Worm (Caenorhabditis elegans) whole organism, midembryonic: Measurements from ENCODE around the gene str-248.
"Not testable (repeated sequence)": the region's sequence is repeated elsewhere in the genome, so short reads cannot be mapped to it uniquely, and the experiment has no call there.

ENCODE experiments used
- T22C8.4 ChIP-seq: fragments of 200-800 bp; sonication (Bioruptor generic); IDR thresholded peaks from 2 replicates; pipeline ENCODE4 v1.3.6; 2022; ENCODE audit warnings: missing genetic modification characterization, missing compliant biosample characterization
- cog-1 ChIP-seq: sonication (generic microtip); optimal IDR thresholded peaks from 2 replicates; lab custom pipeline; 2016; ENCODE audit warnings: missing genetic modification characterization, missing compliant biosample characterization
- flt-1 ChIP-seq: fragments of 200-800 bp; sonication (Bioruptor generic); IDR thresholded peaks from 2 replicates; pipeline ENCODE4 v1.3.6; 2022; ENCODE audit warnings: missing genetic modification characterization, missing compliant biosample characterization
- klf-2 ChIP-seq: fragments of 200-800 bp; sonication (Bioruptor generic); conservative IDR thresholded peaks from 2 replicates; pipeline ENCODE4 v1.3.6; 2022; ENCODE audit warnings: missing genetic modification reagents, missing genetic modification characterization, missing compliant biosample characterization
- med-1 ChIP-seq: sonication (generic microtip); optimal IDR thresholded peaks from 2 replicates; lab custom pipeline; 2017; ENCODE audit warnings: missing genetic modification characterization, mild to moderate bottlenecking, missing compliant biosample characterization, antibody characterized with exemption, missing genetic modification reagents; ENCODE audit not compliant: insufficient read depth
- ref-1 ChIP-seq: fragments of 200-800 bp; sonication (Bioruptor generic); conservative IDR thresholded peaks from 2 replicates; pipeline ENCODE4 v1.3.6; 2022; ENCODE audit warnings: missing genetic modification reagents, missing genetic modification characterization, missing compliant biosample characterization
- tab-1 ChIP-seq: fragments of 200-800 bp; sonication (Bioruptor generic); IDR thresholded peaks from 2 replicates; pipeline ENCODE4 v1.3.6; 2022; ENCODE audit warnings: missing genetic modification characterization, missing compliant biosample characterization
- ztf-23 ChIP-seq: fragments of 200-800 bp; sonication (Bioruptor generic); IDR thresholded peaks from 2 replicates; pipeline ENCODE4 v1.3.6; 2022; ENCODE audit warnings: missing genetic modification reagents, missing genetic modification characterization, missing compliant biosample characterization
- ztf-29 ChIP-seq: fragments of 200-800 bp; sonication (Bioruptor generic); IDR thresholded peaks from 2 replicates; pipeline ENCODE4 v1.3.6; 2022; ENCODE audit warnings: missing genetic modification reagents, missing genetic modification characterization, missing compliant biosample characterization

Gene str-248

DNA sequence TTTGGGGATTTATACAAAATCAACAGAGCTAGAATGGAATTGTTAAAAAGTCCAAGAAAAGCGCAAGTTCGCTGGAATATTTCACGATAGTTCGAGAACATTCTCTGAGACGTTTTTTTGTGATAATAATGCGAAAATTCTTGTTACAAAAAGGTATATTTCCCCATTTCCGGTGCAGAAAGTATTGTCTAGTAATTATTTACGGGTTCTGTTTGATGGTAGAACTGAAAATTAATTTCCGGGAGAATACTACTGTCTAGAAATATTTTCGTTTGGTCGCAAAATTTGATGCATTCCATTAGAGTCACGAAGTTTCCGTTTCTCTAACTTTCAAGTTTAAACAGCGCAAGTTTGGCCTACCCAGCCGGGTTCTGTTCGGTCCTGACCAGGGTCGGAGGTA, at the start of gene str-248:
str-248 (minus strand) TSS at position 101 of the 400 bp plus-strand sequence.
- no peak for TF ChIP-seq med-1 (GFP tag; lab: Kevin White, UChicago)

DNA sequence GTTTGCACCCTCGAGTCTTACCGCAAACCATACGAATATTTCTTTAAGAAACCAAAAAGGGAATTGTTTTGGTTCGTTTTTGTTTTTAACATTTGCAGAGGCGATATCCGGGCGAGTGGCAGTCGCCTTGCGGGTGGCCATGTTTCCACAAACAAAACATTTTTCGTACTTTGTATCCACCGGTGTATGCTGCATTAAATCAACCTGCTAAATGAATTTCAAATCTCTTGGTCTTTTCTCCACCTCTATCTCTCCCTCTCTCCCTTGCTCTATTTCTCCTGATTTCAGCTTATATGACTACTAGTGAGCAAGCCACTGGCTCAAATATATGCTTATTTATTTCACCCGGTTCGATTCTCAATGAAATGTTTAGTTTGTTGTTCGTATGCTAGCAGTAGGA, 47.8 kb upstream of the str-248 start, which contains the start of gene nhr-52:
nhr-52 (plus strand) TSS at position 301 of the 400 bp plus-strand sequence.
- no peak for TF ChIP-seq klf-2
- TF ChIP-seq cog-1 (tag; lab: Kevin White, UChicago): no peak
- no peak for TF ChIP-seq flt-1
- no peak for TF ChIP-seq med-1 (GFP tag; lab: Kevin White, UChicago)
- no peak for TF ChIP-seq ztf-29 (GFP tag; lab: Robert Waterston, UW)
- no peak for TF ChIP-seq ztf-23 (GFP tag; lab: Robert Waterston, UW)
- TF ChIP-seq ref-1 (GFP tag; lab: Robert Waterston, UW): no peak
- no peak for TF ChIP-seq tab-1 (GFP tag; lab: Robert Waterston, UW)
- TF ChIP-seq T22C8.4 (GFP tag; lab: Robert Waterston, UW): no peak

DNA sequence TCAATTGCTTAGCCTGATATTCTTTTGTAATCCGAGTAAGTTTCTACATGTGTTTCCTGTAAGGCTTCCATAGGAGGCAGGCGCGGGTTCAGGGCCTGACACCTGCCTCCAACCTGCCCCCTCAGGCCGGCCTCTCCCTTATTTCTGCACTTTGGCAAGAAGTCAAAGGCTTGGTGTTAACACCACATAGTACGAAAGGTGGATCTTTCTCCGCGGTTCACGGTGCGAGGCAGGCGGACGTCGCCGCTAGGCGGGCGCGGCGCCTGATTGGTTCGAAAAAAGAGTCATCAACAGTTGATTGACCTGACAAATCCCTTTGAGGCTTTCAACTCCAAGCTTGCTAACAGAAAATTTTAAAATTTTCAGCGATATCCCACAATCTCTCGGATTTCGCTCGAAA, 45.5 kb upstream of the str-248 start:
- TF ChIP-seq klf-2 (no peak), ref-1 (GFP tag; lab: Robert Waterston, UW) (no peak), tab-1 (GFP tag; lab: Robert Waterston, UW) (0 out of 2 replicates have a peak, but pooled peaks have one; percentile 22), flt-1 (no peak), T22C8.4 (GFP tag; lab: Robert Waterston, UW) (no peak)

DNA sequence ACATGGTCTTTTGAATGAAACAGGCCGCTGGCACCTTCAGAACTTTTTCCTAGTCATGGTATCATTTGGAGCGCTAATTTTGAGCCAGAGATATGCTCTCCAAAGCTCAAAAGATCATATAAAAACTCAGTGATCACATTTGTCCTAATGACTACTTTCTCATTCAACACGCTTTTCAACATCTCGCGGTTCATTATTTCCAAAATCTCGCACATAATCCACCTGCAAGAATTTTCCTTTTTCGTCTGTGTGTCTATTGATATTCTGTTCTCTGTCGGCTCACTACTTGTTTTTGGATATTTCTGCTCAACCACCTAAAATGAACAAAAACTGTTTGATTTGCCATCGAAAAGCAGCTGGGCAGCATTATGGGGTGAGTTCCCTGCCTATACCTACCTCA, 44.3 kb upstream of the str-248 start, which contains the start of gene nhr-51:
nhr-51 (plus strand) TSS at position 301 of the 400 bp plus-strand sequence.
- TF ChIP-seq tab-1 (GFP tag; lab: Robert Waterston, UW): no peak
- TF ChIP-seq ztf-23 (GFP tag; lab: Robert Waterston, UW): no peak
- no peak for TF ChIP-seq flt-1
- TF ChIP-seq T22C8.4 (GFP tag; lab: Robert Waterston, UW): no peak
- TF ChIP-seq med-1 (GFP tag; lab: Kevin White, UChicago): no peak
- no peak for TF ChIP-seq ref-1 (GFP tag; lab: Robert Waterston, UW)
- TF ChIP-seq ztf-29 (GFP tag; lab: Robert Waterston, UW): no peak
- TF ChIP-seq cog-1 (tag; lab: Kevin White, UChicago): no peak
- TF ChIP-seq klf-2: no peak

DNA sequence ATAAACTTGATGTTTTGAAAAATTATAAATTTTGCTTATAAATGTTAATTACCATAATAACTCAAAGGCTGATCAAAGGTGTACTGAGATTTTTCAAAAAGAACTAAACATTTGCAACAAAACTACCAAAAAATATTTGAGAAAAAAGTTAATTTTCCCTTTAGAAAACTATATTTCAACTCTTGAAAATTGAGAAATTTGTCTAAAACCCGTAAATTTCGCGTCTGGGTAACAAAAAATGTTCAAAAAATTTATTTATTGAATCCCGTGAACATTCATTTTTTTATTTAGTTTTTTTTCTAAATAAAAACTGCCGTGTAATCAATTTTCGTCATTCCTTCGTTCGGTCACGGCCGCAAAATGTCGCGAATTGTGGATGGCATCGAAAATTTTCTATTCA, 40.7 kb upstream of the str-248 start, which contains the start of gene K06B4.15:
K06B4.15 (plus strand) TSS at position 301 of the 400 bp plus-strand sequence.
- TF ChIP-seq med-1 (GFP tag; lab: Kevin White, UChicago); ztf-23 (GFP tag; lab: Robert Waterston, UW); klf-2: not testable (repeated sequence)

DNA sequence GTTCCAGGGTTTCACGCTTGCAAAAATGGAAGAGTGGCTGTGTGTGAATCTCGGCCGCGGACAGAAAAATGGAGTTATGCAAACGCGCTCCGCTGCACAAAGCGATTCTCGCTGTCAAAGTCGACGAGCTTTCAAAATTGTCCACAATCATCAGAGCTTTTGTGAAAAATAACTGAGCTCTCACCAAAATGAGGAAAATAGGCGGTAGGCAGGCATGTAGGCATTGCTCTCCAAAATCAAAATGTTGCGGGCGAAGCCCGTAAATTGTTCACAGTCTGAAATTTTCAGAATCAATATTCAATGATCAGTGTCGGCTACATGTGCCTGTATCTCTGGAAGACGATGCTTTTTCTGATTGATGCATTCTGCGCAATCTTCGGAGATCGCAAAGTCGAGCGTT, 39.4 kb upstream of the str-248 start, which contains the start of gene K06B4.4:
K06B4.4 (plus strand) TSS at position 301 of the 400 bp plus-strand sequence.
- TF ChIP-seq ztf-29 (GFP tag; lab: Robert Waterston, UW) (no peak), cog-1 (tag; lab: Kevin White, UChicago) (no peak), tab-1 (GFP tag; lab: Robert Waterston, UW) (no peak), ztf-23 (GFP tag; lab: Robert Waterston, UW) (no peak), klf-2 (no peak), flt-1 (no peak), med-1 (GFP tag; lab: Kevin White, UChicago) (no peak), T22C8.4 (GFP tag; lab: Robert Waterston, UW) (no peak), ref-1 (GFP tag; lab: Robert Waterston, UW) (no peak)

DNA sequence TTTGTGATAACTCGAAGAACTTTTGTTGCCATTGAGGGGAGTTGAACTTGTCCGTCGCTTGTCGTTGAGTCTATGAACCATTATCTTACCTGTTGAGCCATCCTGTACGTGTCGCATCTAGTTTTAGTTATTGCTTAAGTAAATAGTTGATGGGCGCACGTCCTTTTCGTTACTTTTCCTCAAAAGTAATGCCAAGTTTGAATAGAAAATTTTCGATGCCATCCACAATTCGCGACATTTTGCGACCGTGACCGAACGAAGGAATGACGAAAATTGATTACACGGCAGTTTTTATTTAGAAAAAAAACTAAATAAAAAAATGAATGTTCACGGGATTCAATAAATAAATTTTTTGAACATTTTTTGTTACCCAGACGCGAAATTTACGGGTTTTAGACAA, 38.8 kb upstream of the str-248 start, which contains the start of gene F53E4.1:
F53E4.1 (minus strand) TSS at position 101 of the 400 bp plus-strand sequence.
- not testable (repeated sequence) for TF ChIP-seq cog-1 (tag; lab: Kevin White, UChicago); ztf-29 (GFP tag; lab: Robert Waterston, UW); flt-1

DNA sequence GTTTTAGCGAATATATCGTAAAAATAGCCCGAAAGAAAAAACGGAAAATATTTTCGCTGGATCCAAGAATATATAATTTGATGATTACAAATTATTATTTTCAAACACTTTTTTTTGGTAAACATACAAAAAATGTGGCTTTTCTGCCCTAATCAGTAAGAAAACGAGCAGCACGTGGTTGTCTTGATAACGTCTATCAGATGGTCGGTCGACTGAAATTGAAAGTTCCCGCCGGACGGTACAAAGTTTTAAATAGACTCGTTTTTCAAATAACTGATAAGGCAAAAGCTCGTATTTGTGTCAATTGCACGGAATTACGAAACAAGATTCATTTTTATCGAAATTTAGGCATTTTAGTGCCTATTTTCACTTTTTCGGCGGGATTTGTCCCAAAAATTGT, 37.3 kb upstream of the str-248 start:
- no peak for TF ChIP-seq T22C8.4 (GFP tag; lab: Robert Waterston, UW)
- no peak for TF ChIP-seq tab-1 (GFP tag; lab: Robert Waterston, UW)
- no peak for TF ChIP-seq ztf-29 (GFP tag; lab: Robert Waterston, UW)
- no peak for TF ChIP-seq klf-2
- TF ChIP-seq med-1 (GFP tag; lab: Kevin White, UChicago): no peak
- TF ChIP-seq ref-1 (GFP tag; lab: Robert Waterston, UW): no peak
- TF ChIP-seq cog-1 (tag; lab: Kevin White, UChicago): no peak

DNA sequence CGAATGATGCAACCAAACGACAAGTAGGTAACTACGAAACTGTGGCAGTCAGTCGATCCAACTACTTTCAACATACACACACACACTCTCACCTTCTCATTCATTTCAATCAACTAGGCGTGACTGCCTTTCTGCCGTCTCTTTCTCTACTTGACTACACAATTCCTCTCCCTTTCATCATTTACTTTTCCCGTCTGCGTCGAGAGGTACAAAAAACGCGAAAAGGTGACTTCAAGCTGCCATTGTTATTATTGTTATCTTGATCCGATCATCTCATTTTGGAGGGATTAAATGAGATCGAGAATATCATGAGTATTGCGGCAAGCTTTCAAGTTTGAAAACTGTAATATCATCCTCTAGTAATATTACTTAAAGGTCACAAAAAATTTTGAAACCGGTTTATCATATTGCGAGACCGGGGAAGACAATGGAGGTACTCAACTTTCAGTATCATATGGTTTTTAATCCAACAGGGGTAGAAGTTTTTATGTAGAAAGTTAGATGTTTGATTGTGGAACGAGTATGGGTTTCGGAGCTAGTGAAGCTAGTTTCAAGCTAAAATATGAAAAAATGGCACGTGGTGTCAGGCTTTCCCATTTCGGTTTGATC, 34.7 kb upstream of the str-248 start:
- TF ChIP-seq ztf-23 (GFP tag; lab: Robert Waterston, UW) (no peak), med-1 (GFP tag; lab: Kevin White, UChicago) (no peak), klf-2 (no peak), tab-1 (GFP tag; lab: Robert Waterston, UW) (no peak)

DNA sequence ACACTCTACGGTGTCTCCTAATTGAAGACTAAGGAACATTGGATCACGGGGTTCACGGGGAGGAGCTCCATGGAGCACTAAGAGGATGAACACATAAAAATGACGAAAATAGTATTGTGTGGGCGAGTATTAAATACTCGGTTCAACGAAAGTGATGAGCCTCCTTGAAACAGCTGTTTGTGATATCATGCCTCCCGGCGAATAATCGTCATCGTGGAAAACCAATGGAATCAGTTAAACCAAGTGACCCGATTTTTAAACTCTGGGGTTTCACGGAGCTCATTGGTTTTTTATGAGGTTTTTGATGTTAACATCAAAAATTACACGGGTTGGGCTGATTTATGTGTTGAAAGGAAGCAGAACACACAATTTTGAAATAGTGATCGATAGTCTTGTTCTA, 32.1 kb upstream of the str-248 start:
- TF ChIP-seq ztf-23 (GFP tag; lab: Robert Waterston, UW) (no peak), T22C8.4 (GFP tag; lab: Robert Waterston, UW) (no peak)
